Fruit fly (Drosophila melanogaster) whole organism, embryonic: ENCODE data around the gene CG7943.
A peak's percentile ranks its signal among the peaks of the same experiment; 100 is the strongest.

Experiments
- Ada2b ChIP-seq: fragments of 200-800 bp; sonication (Bioruptor generic); IDR thresholded peaks from 2 replicates; pipeline ENCODE4 v1.3.6; 2022; ENCODE audit warnings: missing biosample characterization, missing genetic modification characterization
- Atf6 ChIP-seq: fragments of 200-800 bp; sonication (Bioruptor generic); IDR thresholded peaks from 2 replicates; pipeline ENCODE4 v1.3.6; 2022; ENCODE audit warnings: missing biosample characterization, missing genetic modification characterization
- CG10366 ChIP-seq: fragments of 200-800 bp; sonication (Bioruptor generic); IDR thresholded peaks from 2 replicates; pipeline ENCODE4 v1.3.6; 2022; ENCODE audit warnings: missing biosample characterization, missing genetic modification characterization
- CG10959 ChIP-seq: fragments of 200-800 bp; sonication (Bioruptor generic); IDR thresholded peaks from 2 replicates; pipeline ENCODE4 v1.3.6; 2022; ENCODE audit warnings: missing biosample characterization, missing genetic modification characterization
- CG11398 ChIP-seq: fragments of 200-800 bp; sonication (Bioruptor generic); optimal IDR thresholded peaks from 2 replicates; lab custom pipeline; 2016; ENCODE audit warnings: missing biosample characterization, missing genetic modification characterization
- CG12391 ChIP-seq: fragments of 200-800 bp; sonication (Bioruptor generic); optimal IDR thresholded peaks from 3 replicates; lab custom pipeline; 2018; ENCODE audit warnings: missing biosample characterization, mild to moderate bottlenecking, missing genetic modification characterization, moderate library complexity
- CG13287 ChIP-seq: fragments of 200-800 bp; sonication (Bioruptor generic); IDR thresholded peaks from 2 replicates; pipeline ENCODE4 v1.3.6; 2022; ENCODE audit warnings: missing biosample characterization, missing genetic modification characterization; ENCODE audit not compliant: partially characterized antibody
- CG13775 ChIP-seq: fragments of 200-800 bp; sonication (Bioruptor generic); optimal IDR thresholded peaks from 3 replicates; lab custom pipeline; 2017; ENCODE audit warnings: missing biosample characterization, mild to moderate bottlenecking, missing genetic modification characterization
- CG14014 ChIP-seq: fragments of 200-800 bp; sonication (Bioruptor generic); IDR thresholded peaks from 2 replicates; pipeline ENCODE4 v1.3.6; 2022; ENCODE audit warnings: missing biosample characterization, missing genetic modification characterization
- CG15073 ChIP-seq: fragments of 200-800 bp; sonication (Bioruptor generic); optimal IDR thresholded peaks from 2 replicates; lab custom pipeline; 2016; ENCODE audit warnings: missing biosample characterization, missing genetic modification characterization
- CG15514 ChIP-seq: fragments of 200-800 bp; sonication (Bioruptor generic); optimal IDR thresholded peaks from 3 replicates; lab custom pipeline; 2017; ENCODE audit warnings: missing biosample characterization, missing genetic modification characterization, mild to moderate bottlenecking, moderate library complexity, missing genetic modification reagents
- CG17359 ChIP-seq: fragments of 200-800 bp; sonication (Bioruptor generic); optimal IDR thresholded peaks from 3 replicates; lab custom pipeline; 2018; ENCODE audit warnings: missing biosample characterization, mild to moderate bottlenecking, missing genetic modification characterization, moderate library complexity
- CG17912 ChIP-seq: fragments of 200-800 bp; sonication (Bioruptor generic); optimal IDR thresholded peaks from 2 replicates; lab custom pipeline; 2018; ENCODE audit warnings: missing biosample characterization, mild to moderate bottlenecking, missing genetic modification characterization
- CG30020 ChIP-seq: fragments of 200-800 bp; optimal IDR thresholded peaks from 2 replicates; lab custom pipeline; 2019; ENCODE audit warnings: missing biosample characterization, mild to moderate bottlenecking, missing genetic modification characterization, moderate library complexity
- CG3065 ChIP-seq: fragments of 200-800 bp; sonication (Bioruptor generic); optimal IDR thresholded peaks from 2 replicates; lab custom pipeline; 2016; ENCODE audit warnings: missing biosample characterization, missing genetic modification characterization
- CG31388 ChIP-seq: fragments of 200-800 bp; sonication (Bioruptor generic); optimal IDR thresholded peaks from 2 replicates; lab custom pipeline; 2016; ENCODE audit warnings: missing biosample characterization, missing genetic modification characterization
- CG32767 ChIP-seq: fragments of 200-800 bp; sonication (Bioruptor generic); IDR thresholded peaks from 2 replicates; pipeline ENCODE4 v1.3.6; 2022; ENCODE audit warnings: missing biosample characterization, missing genetic modification characterization
- CG4854 ChIP-seq: fragments of 200-800 bp; sonication (Bioruptor generic); optimal IDR thresholded peaks from 2 replicates; lab custom pipeline; 2016; ENCODE audit warnings: missing biosample characterization, missing genetic modification characterization, inconsistent platforms
- CG6175 ChIP-seq: fragments of 200-800 bp; sonication (Bioruptor generic); IDR thresholded peaks from 3 replicates; pipeline ENCODE4 v1.3.6; 2022; ENCODE audit warnings: missing biosample characterization, missing genetic modification characterization
- CG7963 ChIP-seq: fragments of 200-800 bp; sonication (Bioruptor generic); IDR thresholded peaks from 3 replicates; pipeline ENCODE4 v1.3.6; 2022; ENCODE audit warnings: missing biosample characterization, missing genetic modification characterization; ENCODE audit not compliant: partially characterized antibody
- CG9727 ChIP-seq: fragments of 200-800 bp; sonication (Bioruptor generic); optimal IDR thresholded peaks from 3 replicates; lab custom pipeline; 2017; ENCODE audit warnings: missing biosample characterization, mild to moderate bottlenecking, missing genetic modification characterization
- Chrac-16 ChIP-seq: fragments of 200-800 bp; sonication (Bioruptor generic); optimal IDR thresholded peaks from 3 replicates; lab custom pipeline; 2016; ENCODE audit warnings: missing biosample characterization, missing genetic modification characterization
- CoRest ChIP-seq: fragments of 200-800 bp; sonication (Bioruptor generic); optimal IDR thresholded peaks from 3 replicates; lab custom pipeline; 2018; ENCODE audit warnings: missing biosample characterization, mild to moderate bottlenecking, missing genetic modification characterization, moderate library complexity
- D ChIP-seq, 2 experiments: fragments of 200-800 bp in 1 of 2; fragments of >200 bp in 1 of 2; sonication (Bioruptor generic) in 1 of 2; optimal IDR thresholded peaks; 2 replicates in 1 of 2; 3 replicates in 1 of 2; lab custom pipeline; 2017; ENCODE audit warnings: mild to moderate bottlenecking in 1 of 2, missing biosample characterization in 1 of 2, missing genetic modification characterization in 1 of 2, missing genetic modification reagents in 1 of 2
- Dip2 ChIP-seq: fragments of 200-800 bp; sonication (Bioruptor generic); IDR thresholded peaks from 2 replicates; pipeline ENCODE4 v1.3.6; 2022; ENCODE audit warnings: missing biosample characterization, missing genetic modification characterization
- Dip3 ChIP-seq: fragments of 200-800 bp; sonication (Bioruptor generic); optimal IDR thresholded peaks from 3 replicates; lab custom pipeline; 2016; ENCODE audit warnings: missing biosample characterization, missing genetic modification characterization
- Kr ChIP-seq: fragments of 200-800 bp; sonication (Bioruptor generic); optimal IDR thresholded peaks from 2 replicates; lab custom pipeline; 2017; ENCODE audit warnings: missing biosample characterization, mild to moderate bottlenecking, missing genetic modification characterization
- MTF-1 ChIP-seq: fragments of 200-800 bp; sonication (Bioruptor generic); optimal IDR thresholded peaks from 2 replicates; lab custom pipeline; 2018; ENCODE audit warnings: missing biosample characterization, mild to moderate bottlenecking, missing genetic modification characterization, borderline replicate concordance
- Meics ChIP-seq: fragments of 200-800 bp; sonication (Bioruptor generic); optimal IDR thresholded peaks from 2 replicates; lab custom pipeline; 2017; ENCODE audit warnings: missing biosample characterization, mild to moderate bottlenecking, missing genetic modification characterization
- Mes4 ChIP-seq: fragments of 200-800 bp; sonication (Bioruptor generic); optimal IDR thresholded peaks from 2 replicates; lab custom pipeline; 2016; ENCODE audit warnings: missing biosample characterization, missing genetic modification characterization
- Nf-YB ChIP-seq: fragments of 200-800 bp; sonication (Bioruptor generic); optimal IDR thresholded peaks from 3 replicates; lab custom pipeline; 2019; ENCODE audit warnings: missing biosample characterization, mild to moderate bottlenecking, missing genetic modification characterization, moderate library complexity
- Oaz ChIP-seq: fragments of 200-800 bp; sonication (Bioruptor generic); IDR thresholded peaks from 2 replicates; pipeline ENCODE4 v1.3.6; 2022; ENCODE audit warnings: missing biosample characterization, missing genetic modification characterization
- Rfx ChIP-seq: fragments of 200-800 bp; sonication (Bioruptor generic); IDR thresholded peaks from 2 replicates; pipeline ENCODE4 v1.3.6; 2022; ENCODE audit warnings: missing biosample characterization, missing genetic modification characterization
- Side ChIP-seq: fragments of 200-800 bp; sonication (Bioruptor generic); optimal IDR thresholded peaks from 2 replicates; lab custom pipeline; 2016; ENCODE audit warnings: missing biosample characterization, missing genetic modification characterization
- Sry-β ChIP-seq: fragments of 200-800 bp; sonication (Bioruptor generic); optimal IDR thresholded peaks from 2 replicates; lab custom pipeline; 2018; ENCODE audit warnings: missing biosample characterization, mild to moderate bottlenecking, missing genetic modification characterization, moderate library complexity
- Xrp1 ChIP-seq: fragments of 200-800 bp; sonication (Bioruptor generic); IDR thresholded peaks from 2 replicates; pipeline ENCODE4 v1.3.6; 2022; ENCODE audit warnings: missing biosample characterization, missing genetic modification characterization
- cad ChIP-seq: fragments of >200 bp; optimal IDR thresholded peaks from 2 replicates; lab custom pipeline; 2017; ENCODE audit warnings: missing biosample characterization, missing genetic modification characterization
- chif ChIP-seq, 2 experiments: fragments of 200-800 bp; sonication (Bioruptor generic); optimal IDR thresholded peaks; 3 replicates each; lab custom pipeline; 2016; ENCODE audit warnings: missing biosample characterization in 2 of 2, missing genetic modification characterization in 2 of 2
- chn ChIP-seq: fragments of 200-800 bp; sonication (Bioruptor generic); optimal IDR thresholded peaks from 2 replicates; lab custom pipeline; 2016; ENCODE audit warnings: missing biosample characterization, missing genetic modification characterization
- gcm2 ChIP-seq: fragments of 200-800 bp; sonication (Bioruptor generic); optimal IDR thresholded peaks from 2 replicates; lab custom pipeline; 2016; ENCODE audit warnings: missing biosample characterization, missing genetic modification characterization
- gt ChIP-seq: fragments of 200-800 bp; sonication (Bioruptor generic); IDR thresholded peaks from 2 replicates; pipeline ENCODE4 v1.3.6; 2022; ENCODE audit warnings: missing biosample characterization, missing genetic modification characterization
- ham ChIP-seq: fragments of 200-800 bp; sonication (Bioruptor generic); IDR thresholded peaks from 2 replicates; pipeline ENCODE4 v1.3.6; 2022; ENCODE audit warnings: missing biosample characterization, missing genetic modification characterization
- her ChIP-seq: fragments of 200-800 bp; sonication (Bioruptor generic); optimal IDR thresholded peaks from 2 replicates; lab custom pipeline; 2016; ENCODE audit warnings: missing biosample characterization, missing genetic modification characterization
- jing ChIP-seq: fragments of 200-800 bp; sonication (Bioruptor generic); optimal IDR thresholded peaks from 2 replicates; lab custom pipeline; 2018; ENCODE audit warnings: missing biosample characterization, mild to moderate bottlenecking, missing genetic modification characterization
- kay ChIP-seq: fragments of 200-800 bp; sonication (Bioruptor generic); optimal IDR thresholded peaks from 2 replicates; lab custom pipeline; 2016; ENCODE audit warnings: missing biosample characterization, missing genetic modification characterization
- rib ChIP-seq: fragments of 200-800 bp; sonication (Bioruptor generic); IDR thresholded peaks from 2 replicates; pipeline ENCODE4 v1.3.6; 2022; ENCODE audit warnings: missing biosample characterization, missing genetic modification characterization
- row ChIP-seq: fragments of 200-800 bp; sonication (Bioruptor generic); IDR thresholded peaks from 3 replicates; pipeline ENCODE4 v1.3.6; 2022; ENCODE audit warnings: missing biosample characterization, missing genetic modification characterization
- salm ChIP-seq: fragments of 200-800 bp; sonication (Bioruptor generic); optimal IDR thresholded peaks from 2 replicates; lab custom pipeline; 2018; ENCODE audit warnings: missing biosample characterization, mild to moderate bottlenecking, missing genetic modification characterization
- sc ChIP-seq, 3 experiments: fragments of >200 bp in 2 of 3; fragments of 200-800 bp in 1 of 3; sonication (Bioruptor generic) in 1 of 3; optimal IDR thresholded peaks; 2 replicates in 2 of 3; 3 replicates in 1 of 3; lab custom pipeline; 2017; ENCODE audit warnings: mild to moderate bottlenecking in 1 of 3, missing biosample characterization in 1 of 3, missing genetic modification characterization in 1 of 3, missing genetic modification reagents in 1 of 3
- sim ChIP-seq: fragments of 200-800 bp; sonication (Bioruptor generic); IDR thresholded peaks from 2 replicates; pipeline ENCODE4 v1.3.6; 2022; ENCODE audit warnings: missing biosample characterization, missing genetic modification characterization

The CG7943 gene

dm6 chr3R:30052455-30053046, 6.3 kb downstream of the CG7943 start, which contains the start of gene Jasper (continued):
- TF ChIP-seq CG32767 (GFP tag; lab: Robert Waterston, UW) (no peak), row (GFP tag; lab: Robert Waterston, UW) (peak; percentile 42; the same call in 1 of the 3 replicates), CG7963 (GFP tag; lab: Robert Waterston, UW) (no peak), chn (GFP tag; lab: Kevin White, UChicago) (no peak), Xrp1 (no peak), MTF-1 (GFP tag; lab: Kevin White, UChicago) (no peak), CG15514 (GFP tag; lab: Kevin White, UChicago) (peak; percentile 88), CG4854 (GFP tag; lab: Kevin White, UChicago) (no peak), Sry-β (peak; percentile 62), CG31388 (GFP tag; lab: Kevin White, UChicago) (no peak), CG30020 (tag; lab: Kevin White, UChicago) (peak; percentile 21), chif (GFP tag; optimal IDR thresholded peaks at IDR 0.05; lab: Kevin White, UChicago) (peak in 1 of 2 experiments; percentile 24), D (optimal IDR thresholded peaks at IDR 0.05; lab: Kevin White, UChicago) (no peak), D (GFP tag; optimal IDR thresholded peaks at IDR 0.05; lab: Kevin White, UChicago) (no peak), CG17359 (peak; percentile 2), Oaz (GFP tag; lab: Robert Waterston, UW) (no peak), sim (GFP tag; lab: Robert Waterston, UW) (no peak), CG10959 (no peak), Atf6 (GFP tag; lab: Robert Waterston, UW) (no peak), Chrac-16 (GFP tag; lab: Kevin White, UChicago) (no peak), sc (optimal IDR thresholded peaks at IDR 0.05; lab: Kevin White, UChicago) (no peak), sc (GFP tag; optimal IDR thresholded peaks at IDR 0.05; lab: Kevin White, UChicago) (no peak), Dip2 (no peak), kay (no peak), Ada2b (no peak), CG9727 (GFP tag; lab: Kevin White, UChicago) (no peak), rib (GFP tag; lab: Robert Waterston, UW) (no peak), Kr (GFP tag; lab: Kevin White, UChicago) (no peak), CG13775 (GFP tag; lab: Kevin White, UChicago) (no peak), gt (GFP tag; lab: Robert Waterston, UW) (no peak), gcm2 (GFP tag; lab: Kevin White, UChicago) (no peak), CG15073 (GFP tag; lab: Kevin White, UChicago) (no peak), Mes4 (GFP tag; lab: Kevin White, UChicago) (no peak), CG10366 (GFP tag; lab: Robert Waterston, UW) (no peak), jing (GFP tag; lab: Kevin White, UChicago) (no peak), CG13287 (GFP tag; lab: Robert Waterston, UW) (peak; percentile 50; the same call in 1 of the 2 replicates), Meics (GFP tag; lab: Kevin White, UChicago) (no peak), Side (GFP tag; lab: Kevin White, UChicago) (no peak), ham (GFP tag; lab: Robert Waterston, UW) (no peak), salm (no peak), CG17912 (GFP tag; lab: Kevin White, UChicago) (peak; percentile 60), CG12391 (tag; lab: Kevin White, UChicago) (peak; percentile 7), Nf-YB (GFP tag; lab: Kevin White, UChicago) (no peak), her (GFP tag; lab: Kevin White, UChicago) (peak; percentile 100), Dip3 (GFP tag; lab: Kevin White, UChicago) (no peak), Rfx (peak; percentile 55), cad (GFP tag; lab: Kevin White, UChicago) (no peak), CG14014 (GFP tag; lab: Robert Waterston, UW) (no peak), CG3065 (no peak), CG11398 (no peak), CoRest (tag; lab: Kevin White, UChicago) (peak; percentile 61), CG6175 (GFP tag; lab: Robert Waterston, UW) (no peak)
